Worm (Caenorhabditis elegans): ENCODE measurements around the gene pqn-96.

Gene pqn-96

DNA sequence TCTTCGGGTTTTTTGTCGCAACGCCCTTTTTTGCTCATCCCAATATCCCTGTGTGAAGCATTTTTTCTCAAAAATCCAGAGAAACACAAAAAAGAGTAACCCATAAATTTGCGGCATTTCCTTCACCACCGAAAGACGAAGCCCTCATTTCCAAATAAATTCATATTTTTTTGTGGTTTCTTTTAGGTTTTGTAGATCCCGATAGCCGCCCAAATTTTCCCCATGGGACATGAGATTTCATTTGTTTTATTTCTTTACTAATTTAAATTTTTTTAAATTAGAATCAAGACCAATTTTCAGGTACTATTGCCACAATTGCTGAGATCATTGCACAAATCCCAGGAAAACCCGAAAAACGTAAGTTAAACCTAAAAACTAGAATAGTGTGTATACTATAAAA lies 27.5 kb upstream of the pqn-96 start, which contains the start of gene mig-39:
Gene mig-39, plus strand, starts transcription at position 301 of the 400 bp plus-strand sequence.
- no peak for TF ChIP-seq eor-1 (tag; optimal IDR thresholded peaks at IDR 0.05)
- TF ChIP-seq fos-1 (tag; optimal IDR thresholded peaks at IDR 0.05) = no peak
- no peak for TF ChIP-seq nhr-23 (tag; optimal IDR thresholded peaks at IDR 0.05)
- no peak for TF ChIP-seq elt-2 (tag; optimal IDR thresholded peaks at IDR 0.05)
- no peak for TF ChIP-seq ama-1 (optimal IDR thresholded peaks at IDR 0.05)
- TF ChIP-seq daf-12 (tag; optimal IDR thresholded peaks at IDR 0.05) = no peak
- no peak for TF ChIP-seq mml-1 (tag; optimal IDR thresholded peaks at IDR 0.05)
- TF ChIP-seq nhr-28 (tag; optimal IDR thresholded peaks at IDR 0.05) = no peak
- TF ChIP-seq nhr-11 (tag; optimal IDR thresholded peaks at IDR 0.05) = no peak
- TF ChIP-seq ceh-9 (tag; optimal IDR thresholded peaks at IDR 0.05) = no peak
- no peak for TF ChIP-seq ztf-11 (tag; optimal IDR thresholded peaks at IDR 0.05)
- no peak for TF ChIP-seq skn-1 (tag; optimal IDR thresholded peaks at IDR 0.05)
- TF ChIP-seq lin-39 (tag; optimal IDR thresholded peaks at IDR 0.05) = no peak
- no peak for TF ChIP-seq fkh-10 (GFP tag; optimal IDR thresholded peaks at IDR 0.05)
- TF ChIP-seq pha-4 (tag; optimal IDR thresholded peaks at IDR 0.05) = no peak
- no peak for TF ChIP-seq nfya-1 (tag; optimal IDR thresholded peaks at IDR 0.05; ENCODE audit: insufficient read depth)

DNA sequence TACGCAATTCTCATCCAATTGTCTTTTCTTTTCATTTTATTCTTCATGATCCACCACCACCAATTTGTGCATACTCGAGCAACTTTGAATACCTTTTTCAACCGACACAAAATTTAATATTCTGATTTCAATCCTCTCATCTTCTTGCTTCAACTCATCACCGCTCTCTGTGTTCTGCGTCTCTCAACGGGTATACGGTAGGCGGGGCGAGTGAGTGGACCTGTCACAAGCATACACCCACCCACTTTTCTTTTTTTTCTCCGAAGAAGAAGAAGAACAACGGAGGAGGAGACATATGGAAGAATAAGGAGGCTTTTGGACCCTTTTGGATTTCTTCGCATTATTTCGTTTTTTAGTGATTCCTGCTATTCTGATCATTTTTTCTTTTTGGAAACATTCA lies 22.2 kb upstream of the pqn-96 start:
- TF ChIP-seq nfya-1 (tag; optimal IDR thresholded peaks at IDR 0.05; ENCODE audit: insufficient read depth) (peak; percentile 99), ceh-16 (tag; optimal IDR thresholded peaks at IDR 0.05) (no peak)

DNA sequence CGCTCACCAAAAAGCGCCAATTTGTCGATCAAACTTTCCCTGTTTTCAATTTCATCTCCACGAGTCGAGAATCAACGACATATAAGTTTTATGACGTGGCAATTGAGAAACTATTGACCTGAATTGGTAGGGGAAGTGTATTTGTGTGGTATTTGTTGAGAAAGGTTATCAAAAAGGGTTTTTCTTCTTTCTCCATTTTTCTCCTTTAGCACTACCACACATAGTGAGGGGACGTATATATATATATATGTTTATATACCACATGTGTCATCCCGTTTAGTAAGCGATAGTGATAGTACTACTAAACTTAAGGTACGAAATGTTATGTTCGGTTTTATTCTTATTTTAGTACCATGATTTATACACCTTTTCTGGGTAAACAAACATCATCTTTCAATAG lies 18.4 kb upstream of the pqn-96 start:
- no peak for TF ChIP-seq zag-1 (tag; optimal IDR thresholded peaks at IDR 0.05)
- TF ChIP-seq elt-1 (tag; optimal IDR thresholded peaks at IDR 0.05) = no peak
- no peak for TF ChIP-seq nhr-12 (tag; optimal IDR thresholded peaks at IDR 0.05)

DNA sequence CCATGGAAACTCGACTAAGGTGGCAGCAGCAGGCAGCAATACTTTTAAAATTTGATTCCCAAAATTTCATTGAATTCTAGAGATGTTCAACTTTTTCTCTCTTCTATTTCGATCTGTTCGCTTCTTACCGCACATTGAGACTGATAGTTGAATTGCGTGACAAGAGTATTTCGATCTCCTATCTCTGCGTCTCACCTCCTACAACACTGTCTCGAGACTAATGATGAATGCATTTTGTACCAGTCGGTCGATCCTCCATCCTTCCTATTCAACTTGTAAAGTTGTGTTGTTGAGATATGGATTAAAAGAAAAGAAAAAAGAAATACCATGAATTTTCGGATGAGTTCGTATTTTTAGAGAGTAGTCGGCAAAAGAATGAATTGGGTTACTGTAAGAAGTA lies 12.0 kb upstream of the pqn-96 start:
- TF ChIP-seq nhr-12 (tag; optimal IDR thresholded peaks at IDR 0.05) (no peak), lin-39 (tag; optimal IDR thresholded peaks at IDR 0.05) (peak; percentile 52)

DNA sequence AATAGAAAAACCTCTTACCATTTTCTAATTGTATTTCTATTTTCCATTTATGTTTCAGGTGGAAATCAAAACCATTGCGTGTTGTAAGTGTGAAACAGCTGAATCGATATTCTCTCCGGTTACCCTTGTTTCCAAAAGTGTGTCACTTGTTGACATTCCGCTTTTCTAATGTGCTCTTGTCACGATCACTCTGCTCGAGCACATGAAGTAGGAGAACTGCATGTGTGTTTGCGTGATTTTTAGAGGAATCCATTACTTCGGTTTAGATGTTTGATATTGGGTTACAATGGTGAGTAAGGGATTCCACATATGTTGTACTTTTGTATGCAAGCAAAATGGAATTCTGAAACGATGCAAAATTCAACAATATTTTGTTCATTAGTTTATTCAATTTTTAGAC lies 11.3 kb upstream of the pqn-96 start:
- TF ChIP-seq lin-39 (tag; optimal IDR thresholded peaks at IDR 0.05) = peak; percentile 57
- peak; percentile 67 for TF ChIP-seq pha-4 (tag; optimal IDR thresholded peaks at IDR 0.05)
- no peak for TF ChIP-seq unc-62 (GFP tag; optimal IDR thresholded peaks at IDR 0.05)

DNA sequence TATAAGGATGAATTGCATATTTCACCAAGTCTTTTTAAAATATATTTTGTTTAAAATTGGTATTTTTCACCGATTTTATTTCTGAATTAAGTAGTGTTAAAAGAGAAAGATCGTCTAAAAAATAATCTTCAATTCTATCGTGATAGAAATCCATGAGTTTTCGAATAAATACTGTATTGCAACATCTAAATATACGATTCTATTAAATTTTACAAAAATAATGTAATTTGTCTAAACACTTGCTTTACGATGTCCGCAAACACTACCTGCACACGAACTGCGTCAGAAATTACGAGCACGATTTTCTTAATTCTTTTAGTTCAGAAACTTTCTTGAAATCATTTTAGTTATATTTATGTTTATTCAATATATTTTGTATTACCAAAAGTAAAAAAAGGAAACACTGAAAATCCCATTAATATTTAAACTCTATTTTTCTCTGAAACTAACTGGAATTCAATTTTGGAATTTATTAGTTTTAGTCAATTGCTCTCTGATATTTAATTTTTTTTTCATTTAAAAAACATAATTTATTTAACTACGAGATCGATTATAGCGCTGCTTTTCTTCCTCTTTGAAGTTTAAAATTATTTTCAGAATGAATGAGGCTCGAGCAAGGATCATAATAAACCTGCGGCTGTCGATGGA lies 10.1 kb upstream of the pqn-96 start, which contains the start of gene mrpl-32:
Gene mrpl-32, plus strand, starts transcription at position 598 of the 648 bp plus-strand sequence.
- peak; percentile 24 for TF ChIP-seq elt-2 (tag; optimal IDR thresholded peaks at IDR 0.05)
- peak; percentile 51 for TF ChIP-seq pha-4 (tag; optimal IDR thresholded peaks at IDR 0.05)
- peak; percentile 82 for TF ChIP-seq ama-1 (optimal IDR thresholded peaks at IDR 0.05)
- no peak for TF ChIP-seq zag-1 (tag; optimal IDR thresholded peaks at IDR 0.05)
- TF ChIP-seq nfya-1 (tag; optimal IDR thresholded peaks at IDR 0.05; ENCODE audit: insufficient read depth) = peak; percentile 12

DNA sequence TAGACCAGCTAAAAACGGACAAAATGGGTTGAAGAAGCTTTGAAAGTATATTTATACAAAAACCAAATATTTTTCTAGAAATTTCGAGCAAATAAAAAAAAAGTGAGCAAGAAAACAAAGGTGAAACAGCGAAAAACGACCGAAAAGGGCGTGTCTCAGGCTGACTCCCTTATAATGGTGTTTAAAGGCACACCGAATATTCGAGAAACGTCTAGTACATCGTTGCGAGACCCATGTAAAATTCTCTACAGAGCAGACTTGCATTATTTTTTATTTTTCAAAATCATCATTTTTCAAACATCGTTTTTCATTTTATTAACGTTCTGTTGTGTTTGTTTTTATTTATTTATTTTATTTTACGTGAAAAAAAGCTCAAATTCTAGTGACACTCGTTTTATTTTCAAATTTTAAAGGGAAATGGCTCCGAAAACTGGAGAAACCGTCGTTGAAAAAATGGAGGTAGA lies 7.8 kb upstream of the pqn-96 start, which contains the start of gene rpn-3:
Gene rpn-3, plus strand, starts transcription at position 414 of the 464 bp plus-strand sequence.
- TF ChIP-seq elt-2 (tag; optimal IDR thresholded peaks at IDR 0.05) (peak; percentile 70), snpc-4 (tag; optimal IDR thresholded peaks at IDR 0.05) (peak; percentile 83), ceh-82 (tag; optimal IDR thresholded peaks at IDR 0.05) (peak; percentile 72), jun-1 (tag; optimal IDR thresholded peaks at IDR 0.05) (peak; percentile 95), lsy-12 (tag; optimal IDR thresholded peaks at IDR 0.05) (peak; percentile 98), hmg-11 (tag; optimal IDR thresholded peaks at IDR 0.05) (peak; percentile 95), pha-4 (tag; optimal IDR thresholded peaks at IDR 0.05) (peak; percentile 100), ztf-11 (tag; optimal IDR thresholded peaks at IDR 0.05) (no peak), fkh-10 (GFP tag; optimal IDR thresholded peaks at IDR 0.05) (peak; percentile 94), ama-1 (optimal IDR thresholded peaks at IDR 0.05) (peak; percentile 93), elt-1 (tag; optimal IDR thresholded peaks at IDR 0.05) (peak; percentile 60), ceh-16 (tag; optimal IDR thresholded peaks at IDR 0.05) (peak; percentile 45), nhr-77 (tag; optimal IDR thresholded peaks at IDR 0.05) (peak; percentile 85), nfya-1 (tag; optimal IDR thresholded peaks at IDR 0.05; ENCODE audit: insufficient read depth) (peak; percentile 98), pqm-1 (tag; optimal IDR thresholded peaks at IDR 0.05) (peak; percentile 91), egl-27 (tag; optimal IDR thresholded peaks at IDR 0.05) (peak; percentile 56), mdl-1 (tag; optimal IDR thresholded peaks at IDR 0.05) (no peak), R02D3.7 (tag; optimal IDR thresholded peaks at IDR 0.05) (peak; percentile 88), fos-1 (tag; optimal IDR thresholded peaks at IDR 0.05) (peak; percentile 51), lin-39 (tag; optimal IDR thresholded peaks at IDR 0.05) (peak; percentile 93), nhr-11 (tag; optimal IDR thresholded peaks at IDR 0.05) (peak; percentile 92), nhr-76 (tag; optimal IDR thresholded peaks at IDR 0.05) (peak; percentile 79), ZK546.5 (tag; optimal IDR thresholded peaks at IDR 0.05) (peak; percentile 43), nhr-12 (tag; optimal IDR thresholded peaks at IDR 0.05) (no peak), nhr-25 (tag; optimal IDR thresholded peaks at IDR 0.05) (peak; percentile 95), ceh-28 (tag; optimal IDR thresholded peaks at IDR 0.05) (peak; percentile 85), fkh-2 (tag; optimal IDR thresholded peaks at IDR 0.05) (peak; percentile 70), ztf-4 (tag; optimal IDR thresholded peaks at IDR 0.05) (peak; percentile 65), zag-1 (tag; optimal IDR thresholded peaks at IDR 0.05) (no peak), mml-1 (tag; optimal IDR thresholded peaks at IDR 0.05) (peak; percentile 59)
